Worm (Caenorhabditis elegans): ENCODE measurements around the gene vwa-8.

DNA sequence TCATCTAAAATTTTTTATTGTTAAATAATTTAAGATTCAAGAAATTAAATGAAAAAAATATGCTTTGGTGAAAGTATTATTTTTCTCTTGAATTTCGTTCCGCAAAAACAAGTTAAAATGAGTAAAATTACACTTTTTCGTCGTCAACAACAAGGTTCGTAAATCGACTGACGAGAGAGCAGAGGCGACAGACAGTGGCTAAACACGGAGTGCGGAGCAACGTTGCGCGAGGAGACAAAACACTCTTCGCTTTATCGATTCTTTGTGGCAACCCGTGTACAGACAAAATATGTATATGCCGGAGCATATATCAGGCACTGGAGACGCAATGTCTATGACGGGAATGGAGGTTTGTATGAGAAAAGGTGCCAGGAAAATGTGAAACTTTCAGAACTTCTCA, 2.1 kb upstream of the vwa-8 start, which contains the start of gene F11C1.7:
- TF ChIP-seq blmp-1 (tag; optimal IDR thresholded peaks at IDR 0.05): no peak
- no peak for TF ChIP-seq snpc-4 (tag; optimal IDR thresholded peaks at IDR 0.05)
- no peak for TF ChIP-seq nhr-76 (tag; optimal IDR thresholded peaks at IDR 0.05)
- no peak for TF ChIP-seq mls-2 (tag; optimal IDR thresholded peaks at IDR 0.05)
- TF ChIP-seq unc-62 (GFP tag; optimal IDR thresholded peaks at IDR 0.05): no peak
- TF ChIP-seq pha-4 (tag; optimal IDR thresholded peaks at IDR 0.05): peak; percentile 6

Measured in whole organism, mixed stage, embryonic.